Fruit fly (Drosophila melanogaster) Kc167 (cell line): ENCODE measurements around the gene Gen.

Experiments
- Myc ChIP-seq: fragments of >200 bp; optimal IDR thresholded peaks from 2 replicates; lab custom pipeline; 2017; ENCODE audit warnings: missing external identifiers
- Sin3A ChIP-seq: fragments of >200 bp; optimal IDR thresholded peaks from 2 replicates; lab custom pipeline; 2018; ENCODE audit warnings: missing external identifiers
- h ChIP-seq: fragments of >200 bp; optimal IDR thresholded peaks from 3 replicates; lab custom pipeline; 2018; ENCODE audit warnings: missing external identifiers
- insv ChIP-seq: fragments of >200 bp; optimal IDR thresholded peaks from 3 replicates; lab custom pipeline; 2018; ENCODE audit warnings: missing external identifiers
- psq ChIP-seq: fragments of >200 bp; optimal IDR thresholded peaks from 2 replicates; lab custom pipeline; 2017; ENCODE audit warnings: missing external identifiers
- ttk ChIP-seq: sonication (Bioruptor generic); optimal IDR thresholded peaks from 2 replicates; lab custom pipeline; 2017; ENCODE audit warnings: missing external identifiers

Gen gene

DNA sequence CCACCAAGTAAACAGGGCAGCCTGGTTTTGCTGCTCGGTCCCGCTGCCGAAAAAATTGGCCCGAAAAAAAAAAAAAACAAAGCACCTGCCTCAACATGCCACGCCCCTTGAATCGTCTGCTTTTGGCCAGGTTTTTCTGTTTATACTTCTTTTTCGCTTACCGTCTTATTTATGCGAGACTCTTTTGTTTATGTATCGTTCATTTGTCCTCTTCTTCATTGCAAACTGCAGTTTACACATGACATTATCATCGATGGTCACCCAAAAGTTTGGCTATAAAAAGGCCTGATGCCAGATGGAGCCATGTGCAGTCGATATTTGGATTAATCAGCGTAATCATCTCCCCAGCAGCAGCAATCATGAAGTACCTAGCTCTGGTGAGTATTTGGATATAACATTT lies 20.9 kb downstream of the Gen start, which contains the start of gene CG15212:
Gene CG15212, plus strand, starts transcription at position 301 of the 400 bp plus-strand sequence.
- TF ChIP-seq ttk (lab: Kevin White, UChicago), result no peak
- no peak for TF ChIP-seq psq
- TF ChIP-seq Myc (lab: Kevin White, UChicago), result no peak
- TF ChIP-seq insv (lab: Kevin White, UChicago), result no peak

DNA sequence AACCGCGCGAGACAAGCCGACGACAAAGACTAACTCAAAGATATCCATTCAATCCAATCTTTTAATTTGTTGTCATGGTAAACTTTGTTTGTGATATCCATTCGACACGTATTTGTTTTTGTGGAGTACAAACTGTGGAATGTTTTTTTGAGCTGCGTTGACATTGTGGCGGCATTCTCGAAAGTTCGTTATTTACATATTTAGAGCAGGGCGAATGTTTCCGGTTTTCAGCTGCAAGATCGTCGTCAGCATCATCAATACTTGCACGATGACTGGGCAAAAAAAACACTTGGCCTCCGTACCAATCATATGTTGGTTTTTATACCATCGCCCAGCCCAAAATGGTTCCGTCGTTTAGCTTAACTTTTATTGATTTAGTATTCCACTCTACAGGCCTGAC lies 21.7 kb downstream of the Gen start:
- TF ChIP-seq insv (lab: Kevin White, UChicago), result no peak
- TF ChIP-seq psq, result no peak
- no peak for TF ChIP-seq Sin3A
- TF ChIP-seq h (lab: Kevin White, UChicago), result no peak
- TF ChIP-seq ttk (lab: Kevin White, UChicago), result no peak
- TF ChIP-seq Myc (lab: Kevin White, UChicago), result no peak

DNA sequence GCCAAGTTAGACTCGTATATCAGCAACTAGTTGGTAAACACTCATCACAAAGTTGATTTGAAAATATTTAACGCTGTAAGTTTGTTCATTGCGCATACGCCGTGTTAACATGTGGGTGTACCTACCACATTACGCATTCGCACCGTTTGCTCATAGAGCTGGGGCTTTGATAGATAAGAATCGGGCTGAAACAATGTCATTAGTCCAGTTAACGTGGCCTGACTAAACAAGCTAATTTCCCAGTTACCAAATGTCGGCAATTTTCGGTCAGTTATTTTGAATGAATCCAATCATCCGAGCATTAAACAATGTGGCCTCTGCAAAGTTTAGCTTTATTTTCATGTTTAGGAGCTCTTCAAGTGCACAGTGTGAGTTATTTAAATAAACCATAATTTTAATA lies 23.0 kb downstream of the Gen start, which contains the start of gene CG4597:
Gene CG4597, plus strand, starts transcription at position 301 of the 400 bp plus-strand sequence.
- TF ChIP-seq h (lab: Kevin White, UChicago) (no peak), Sin3A (no peak), ttk (lab: Kevin White, UChicago) (no peak), psq (no peak), Myc (lab: Kevin White, UChicago) (no peak), insv (lab: Kevin White, UChicago) (no peak)

DNA sequence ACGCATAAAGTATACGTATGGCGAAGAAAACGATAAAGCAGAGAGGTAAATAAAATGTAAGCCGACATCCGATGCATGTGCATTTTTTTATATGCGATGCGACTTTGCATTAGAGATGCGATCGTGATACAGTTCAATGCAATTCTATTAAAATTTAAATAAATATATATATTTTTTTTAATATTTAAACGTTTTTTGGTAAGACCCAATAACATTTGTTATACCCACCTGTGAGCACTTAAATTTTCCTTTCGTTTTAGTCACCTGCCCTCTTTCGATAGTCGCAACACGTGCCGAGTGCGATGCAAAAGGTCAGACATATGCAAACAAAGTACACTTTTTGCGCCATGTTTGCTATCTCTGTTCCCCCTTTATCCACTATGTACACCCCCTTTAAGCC lies 24.0 kb downstream of the Gen start:
- TF ChIP-seq insv (lab: Kevin White, UChicago) (no peak), Myc (lab: Kevin White, UChicago) (no peak)

DNA sequence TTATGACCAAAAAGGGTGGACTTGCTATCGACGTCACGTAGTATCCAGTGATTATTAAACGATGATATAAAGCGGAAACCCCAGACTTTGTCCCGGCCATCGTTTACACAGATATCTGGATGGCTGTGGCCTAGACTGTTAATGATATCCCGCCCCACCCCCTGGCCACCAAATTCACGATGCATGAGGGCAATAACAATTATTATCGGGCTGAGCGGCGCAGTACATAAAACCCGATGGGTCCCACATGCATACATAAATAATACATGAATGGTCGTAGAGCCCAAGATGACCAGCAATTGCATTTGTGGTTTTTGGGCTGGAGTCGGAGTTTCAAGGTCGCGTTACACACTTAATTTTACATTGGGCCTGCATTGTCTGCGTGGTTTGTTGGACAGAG lies 24.6 kb downstream of the Gen start:
- TF ChIP-seq insv (lab: Kevin White, UChicago) (no peak), Sin3A (no peak), Myc (lab: Kevin White, UChicago) (no peak), h (lab: Kevin White, UChicago) (no peak), ttk (lab: Kevin White, UChicago) (no peak), psq (no peak)

DNA sequence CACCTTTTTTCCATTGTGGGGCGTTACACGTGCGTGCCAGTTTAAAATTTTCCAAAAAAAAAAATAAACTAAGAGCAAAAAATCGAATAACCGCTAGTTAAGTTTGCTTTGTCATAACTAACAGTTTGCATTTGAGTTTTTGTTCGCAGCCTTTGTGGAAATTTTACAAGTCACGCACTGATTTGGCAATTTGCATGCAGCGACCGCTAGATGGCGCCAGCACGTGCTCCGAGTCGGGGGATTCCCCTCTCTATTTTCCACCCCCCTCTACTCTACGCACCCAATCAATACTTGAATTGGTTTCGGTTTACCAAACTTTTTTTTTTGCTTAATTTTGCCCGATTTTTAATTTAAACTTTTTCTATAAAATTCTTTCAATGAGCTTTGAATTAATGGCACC lies 27.0 kb downstream of the Gen start:
- TF ChIP-seq ttk (lab: Kevin White, UChicago) (no peak), psq (no peak), Myc (lab: Kevin White, UChicago) (no peak), h (lab: Kevin White, UChicago) (no peak), Sin3A (no peak), insv (lab: Kevin White, UChicago) (no peak)

DNA sequence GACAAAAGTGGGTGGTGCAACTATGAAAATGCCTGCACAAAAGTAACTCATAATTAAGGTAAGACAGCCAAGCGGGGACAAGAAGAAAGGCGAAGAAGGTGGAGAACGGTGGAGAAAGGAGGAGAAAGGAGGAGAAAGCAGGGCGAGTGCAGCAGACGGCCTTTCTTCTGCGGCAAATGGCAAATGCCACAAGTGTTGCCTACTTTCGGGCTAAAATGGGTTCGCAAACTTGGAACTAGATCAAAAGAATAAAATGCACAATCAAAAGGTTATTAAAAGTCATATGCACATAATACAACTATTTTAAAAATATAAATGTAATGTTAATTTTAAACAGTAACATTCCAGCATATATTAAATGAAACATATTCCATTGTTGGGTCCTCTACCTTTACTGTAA lies 50.1 kb downstream of the Gen start:
- TF ChIP-seq ttk (lab: Kevin White, UChicago), result no peak
- no peak for TF ChIP-seq Myc (lab: Kevin White, UChicago)
- no peak for TF ChIP-seq psq
- no peak for TF ChIP-seq Sin3A
- no peak for TF ChIP-seq h (lab: Kevin White, UChicago)
- TF ChIP-seq insv (lab: Kevin White, UChicago), result no peak
